Worm (Caenorhabditis elegans) whole organism, young adult: ENCODE measurements around the gene zfp-1.

Experiments used
- B0336.3 ChIP-seq: fragments of 200-800 bp; sonication (Bioruptor generic); IDR thresholded peaks from 2 replicates; pipeline ENCODE4 v1.3.6; 2022; ENCODE audit warnings: missing genetic modification characterization, missing compliant biosample characterization
- ceh-100 ChIP-seq: fragments of 200-800 bp; sonication (Bioruptor generic); IDR thresholded peaks from 2 replicates; pipeline ENCODE4 v1.3.6; 2022; ENCODE audit warnings: missing genetic modification reagents, missing genetic modification characterization, missing compliant biosample characterization
- dpl-1 ChIP-seq: fragments of 150-350 bp; optimal IDR thresholded peaks from 2 replicates; lab custom pipeline; 2014; ENCODE audit warnings: missing biosample characterization, missing genetic modification reagents, missing genetic modification characterization
- nhr-80 ChIP-seq: sonication (generic microtip); optimal IDR thresholded peaks from 2 replicates; lab custom pipeline; 2016; ENCODE audit warnings: missing genetic modification characterization, missing compliant biosample characterization
- unc-62 ChIP-seq: fragments of 150-350 bp; optimal IDR thresholded peaks from 2 replicates; lab custom pipeline; 2014; ENCODE audit warnings: missing biosample characterization, missing genetic modification reagents, missing genetic modification characterization

DNA sequence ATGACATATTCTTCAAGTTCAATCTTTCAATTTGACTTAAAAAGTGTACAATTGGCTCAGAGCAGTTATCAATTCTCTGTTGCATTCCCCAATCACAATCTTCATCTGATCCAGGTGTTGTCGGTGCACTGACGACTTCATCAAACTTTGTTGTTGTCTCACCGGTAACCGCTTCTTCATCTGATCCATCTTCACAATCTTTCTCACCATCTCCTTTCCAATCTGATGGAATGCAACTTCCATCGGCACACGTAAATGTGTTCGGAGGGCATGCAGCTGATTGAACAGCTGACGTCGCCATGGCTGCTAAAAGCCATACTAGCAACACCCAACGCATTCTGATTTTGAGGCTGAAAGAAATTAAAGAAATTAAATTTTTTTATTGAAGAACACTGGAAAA, 46.7 kb downstream of the zfp-1 start, which contains the start of gene F44E2.4:
- TF ChIP-seq ceh-100 (GFP tag; lab: Robert Waterston, UW), result no peak
- TF ChIP-seq B0336.3 (GFP tag; lab: Robert Waterston, UW), result no peak
- TF ChIP-seq unc-62, result no peak
- TF ChIP-seq nhr-80 (tag; lab: Kevin White, UChicago), result no peak
- no peak for TF ChIP-seq dpl-1
